Fruit fly (Drosophila melanogaster): ENCODE measurements around the gene UGP.

DNA sequence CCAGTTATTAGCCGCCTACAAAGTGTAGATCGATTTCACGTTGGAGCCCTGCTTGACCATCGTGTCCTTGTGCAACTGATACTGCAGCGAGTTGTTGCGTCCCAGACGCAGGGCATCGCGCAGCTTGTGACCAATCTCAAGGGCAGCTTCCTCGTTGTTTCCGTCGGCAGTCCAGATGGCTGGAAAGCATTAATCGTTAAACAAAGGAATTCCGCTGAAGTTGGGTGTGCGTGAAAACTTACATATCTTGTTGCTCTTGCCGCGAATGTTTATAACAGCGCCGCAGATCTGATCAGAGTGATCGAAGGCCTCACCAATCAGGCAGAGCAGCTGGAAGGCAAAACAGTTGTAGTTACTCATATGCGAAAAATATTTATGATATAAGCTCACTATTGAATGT is 41.1 kb upstream of the UGP start:
- TF ChIP-seq CG8159 (tag; optimal IDR thresholded peaks at IDR 0.05) (no peak), CG13204 (GFP tag; optimal IDR thresholded peaks at IDR 0.05) (no peak), CG14655 (GFP tag; optimal IDR thresholded peaks at IDR 0.05) (no peak), Ets98B (GFP tag; IDR thresholded peaks at IDR 0.05) (no peak), D1 (tag; optimal IDR thresholded peaks at IDR 0.05) (no peak), CG8301 (tag; optimal IDR thresholded peaks at IDR 0.05) (no peak), rn (GFP tag; IDR thresholded peaks at IDR 0.05) (no peak), Pif1A (GFP tag; optimal IDR thresholded peaks at IDR 0.05) (no peak), CG15710 (tag; optimal IDR thresholded peaks at IDR 0.05) (no peak), CG32121 (GFP tag; IDR thresholded peaks at IDR 0.05) (no peak)
